Fruit fly (Drosophila melanogaster) whole organism, larva: Measurements from ENCODE around the gene GNBP2.

Source experiments
- noc ChIP-seq: fragments of 200-800 bp; sonication (Bioruptor generic); optimal IDR thresholded peaks from 3 replicates; lab custom pipeline; 2019; ENCODE audit warnings: missing biosample characterization, mild to moderate bottlenecking, missing genetic modification characterization, moderate library complexity

Gene GNBP2

DNA sequence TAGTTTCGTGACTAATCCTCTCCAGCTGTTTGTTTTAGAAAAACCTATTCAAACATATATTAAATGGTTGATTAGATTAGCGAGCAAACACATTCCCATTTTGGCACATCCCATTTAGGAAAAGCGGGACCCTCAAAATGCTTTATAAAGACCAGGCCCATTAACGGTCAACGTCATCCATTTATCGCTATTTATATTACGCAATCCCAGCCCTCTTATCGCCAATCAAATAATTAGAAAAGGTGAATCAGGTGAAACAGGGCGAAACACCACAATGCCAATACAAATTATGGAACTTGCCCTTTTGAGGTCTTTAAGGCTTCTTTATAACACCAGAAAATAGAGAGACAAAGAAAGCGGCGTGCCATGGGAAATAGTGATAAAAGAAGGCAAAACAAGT is 37.2 kb downstream of the GNBP2 start:
- TF ChIP-seq noc (tag; lab: Kevin White, UChicago): no peak

DNA sequence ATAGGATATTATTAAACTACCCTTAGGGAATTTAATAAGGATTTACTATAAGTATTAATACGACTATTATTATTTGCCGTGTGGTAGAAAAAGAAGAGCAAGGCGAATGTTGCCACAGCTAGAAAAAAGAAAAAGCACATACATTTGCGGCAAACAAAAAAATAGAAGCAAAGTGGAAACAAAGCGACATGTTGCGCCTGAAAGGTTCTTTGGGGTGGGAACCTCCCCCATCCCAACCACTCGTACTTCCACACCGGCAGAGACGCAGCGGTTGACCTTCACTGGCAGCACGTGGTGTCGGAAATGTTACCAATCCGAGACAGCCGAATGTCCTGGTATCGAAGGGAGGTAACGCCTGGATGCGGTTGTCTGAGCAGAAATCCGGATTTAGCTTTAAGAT is 37.9 kb downstream of the GNBP2 start:
- TF ChIP-seq noc (tag; lab: Kevin White, UChicago): no peak

DNA sequence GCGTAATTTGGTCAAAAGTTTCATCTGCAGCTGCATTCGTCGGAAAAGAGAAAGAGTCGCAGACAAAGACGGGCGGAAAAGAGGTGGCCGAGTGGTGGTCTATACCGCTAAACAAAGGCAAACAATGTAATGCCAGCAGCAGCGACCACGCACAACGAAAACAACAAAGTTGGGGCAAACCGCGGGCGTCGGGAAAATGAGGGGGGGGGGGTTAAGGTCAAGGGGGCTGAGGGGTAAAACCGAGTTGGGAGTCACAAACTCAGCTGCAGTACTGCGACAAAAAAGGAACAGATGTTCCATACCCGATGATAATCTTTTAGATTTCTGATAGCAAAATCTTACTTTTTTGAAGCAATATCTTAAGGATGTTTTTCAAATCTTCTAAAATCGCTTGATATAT is 38.4 kb downstream of the GNBP2 start:
- TF ChIP-seq noc (tag; lab: Kevin White, UChicago): no peak

DNA sequence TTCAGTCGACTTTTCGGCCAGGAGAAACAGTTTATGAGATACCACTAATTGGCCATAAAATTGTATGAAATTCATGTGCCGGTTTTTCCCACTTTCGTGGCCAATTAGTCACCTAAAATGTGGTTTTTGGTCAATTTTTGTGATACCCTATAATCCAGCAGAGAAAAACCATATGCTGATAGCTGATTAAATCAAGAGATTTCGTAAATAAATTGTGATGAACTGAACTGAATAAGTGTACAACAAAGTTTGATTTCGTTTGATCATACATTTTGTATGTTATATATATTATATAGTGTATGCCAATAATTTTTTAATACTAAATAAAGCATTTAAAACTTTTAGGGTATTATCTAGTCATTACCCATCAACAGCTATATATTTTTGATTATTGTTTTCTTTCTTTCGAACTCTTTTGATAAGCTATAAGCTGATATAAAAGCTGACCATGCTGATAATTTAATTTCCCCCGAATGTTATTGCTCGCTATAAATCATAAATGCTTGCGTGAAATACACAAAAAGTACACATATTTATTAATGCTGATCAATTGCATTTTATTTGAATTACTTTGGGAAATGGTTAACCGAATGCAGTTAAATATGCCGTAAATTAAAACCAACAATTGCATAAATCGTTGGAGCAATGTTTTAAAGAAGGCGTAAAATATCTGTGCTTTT is 40.3 kb downstream of the GNBP2 start:
- TF ChIP-seq noc (tag; lab: Kevin White, UChicago): peak; percentile 73

DNA sequence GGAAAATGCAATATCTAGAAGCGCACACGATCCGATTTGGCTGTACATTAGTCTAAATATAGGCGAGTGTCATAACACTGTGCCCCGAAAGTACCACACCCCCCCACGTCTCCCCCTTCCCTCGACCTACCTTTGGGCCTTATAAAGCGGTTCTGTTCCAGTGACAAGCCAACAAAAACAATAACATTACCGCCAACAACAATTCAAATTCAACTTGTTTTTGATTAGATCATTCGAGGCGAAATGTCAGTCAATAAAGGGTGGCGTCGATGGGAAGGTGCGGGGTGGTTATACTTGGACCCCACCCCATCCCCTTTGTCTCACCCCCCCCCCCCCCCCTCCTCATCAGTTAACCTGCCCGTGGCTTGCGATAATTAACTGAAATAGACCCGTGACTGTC is 42.1 kb downstream of the GNBP2 start:
- TF ChIP-seq noc (tag; lab: Kevin White, UChicago): peak; percentile 22

DNA sequence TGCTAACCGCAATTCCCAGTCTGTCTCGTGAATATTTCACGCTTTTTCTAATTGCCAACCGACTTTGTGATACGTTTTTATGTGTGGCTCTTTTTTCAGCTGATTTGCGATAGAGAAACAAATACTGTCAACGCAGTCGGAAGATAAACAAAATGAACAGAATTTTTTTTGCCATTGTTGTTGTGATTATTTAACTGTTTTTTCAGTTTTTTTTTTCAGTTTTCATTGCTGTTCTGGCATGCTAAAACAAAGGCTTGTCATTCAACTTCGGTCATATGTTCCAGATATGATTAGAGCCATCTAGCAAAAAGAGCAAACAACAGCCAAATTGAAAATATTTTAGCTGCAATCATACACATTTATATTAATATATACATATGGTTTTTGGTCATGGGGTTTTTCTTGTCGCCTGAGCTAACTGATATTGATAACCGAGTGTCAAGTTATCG is 43.0 kb downstream of the GNBP2 start:
- peak; percentile 43 for TF ChIP-seq noc (tag; lab: Kevin White, UChicago)

DNA sequence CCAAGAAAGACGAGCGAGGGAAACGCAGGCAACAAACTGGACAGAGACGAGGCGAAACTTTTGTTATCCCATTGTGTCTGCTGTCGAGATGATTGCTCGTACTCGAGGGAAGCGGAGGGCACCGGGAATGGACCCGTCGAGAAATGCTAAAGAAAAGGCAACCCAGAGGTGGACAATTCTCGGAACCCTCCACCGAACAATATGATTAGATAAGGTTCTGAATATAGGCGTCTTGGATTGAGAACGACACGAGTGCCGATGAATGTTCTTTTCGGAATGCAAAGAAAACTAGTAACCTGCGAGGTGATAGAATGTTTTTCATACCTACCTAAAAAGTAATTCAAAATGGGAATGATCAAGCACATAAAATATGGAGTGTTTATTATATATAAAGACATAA is 45.3 kb downstream of the GNBP2 start:
- no peak for TF ChIP-seq noc (tag; lab: Kevin White, UChicago)

DNA sequence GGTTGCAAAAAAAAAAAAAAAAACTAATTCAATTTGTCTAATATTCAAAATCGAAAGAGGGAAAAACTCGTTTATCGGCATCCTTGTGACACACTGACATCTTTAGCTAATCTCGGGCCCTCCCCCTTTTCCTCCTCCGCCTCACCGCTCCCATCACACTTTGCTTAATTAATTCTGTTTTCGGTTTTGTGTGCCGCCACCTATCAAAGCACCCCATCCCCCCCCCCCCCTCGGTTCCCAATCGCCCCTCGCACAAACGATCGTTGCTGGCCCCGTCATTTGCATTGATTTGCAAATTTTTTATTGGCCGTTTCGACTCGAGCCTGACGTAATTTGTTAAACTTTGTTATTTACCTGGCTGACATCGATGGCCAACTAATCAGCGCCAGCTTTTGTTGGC is 46.8 kb downstream of the GNBP2 start:
- TF ChIP-seq noc (tag; lab: Kevin White, UChicago): peak; percentile 7

DNA sequence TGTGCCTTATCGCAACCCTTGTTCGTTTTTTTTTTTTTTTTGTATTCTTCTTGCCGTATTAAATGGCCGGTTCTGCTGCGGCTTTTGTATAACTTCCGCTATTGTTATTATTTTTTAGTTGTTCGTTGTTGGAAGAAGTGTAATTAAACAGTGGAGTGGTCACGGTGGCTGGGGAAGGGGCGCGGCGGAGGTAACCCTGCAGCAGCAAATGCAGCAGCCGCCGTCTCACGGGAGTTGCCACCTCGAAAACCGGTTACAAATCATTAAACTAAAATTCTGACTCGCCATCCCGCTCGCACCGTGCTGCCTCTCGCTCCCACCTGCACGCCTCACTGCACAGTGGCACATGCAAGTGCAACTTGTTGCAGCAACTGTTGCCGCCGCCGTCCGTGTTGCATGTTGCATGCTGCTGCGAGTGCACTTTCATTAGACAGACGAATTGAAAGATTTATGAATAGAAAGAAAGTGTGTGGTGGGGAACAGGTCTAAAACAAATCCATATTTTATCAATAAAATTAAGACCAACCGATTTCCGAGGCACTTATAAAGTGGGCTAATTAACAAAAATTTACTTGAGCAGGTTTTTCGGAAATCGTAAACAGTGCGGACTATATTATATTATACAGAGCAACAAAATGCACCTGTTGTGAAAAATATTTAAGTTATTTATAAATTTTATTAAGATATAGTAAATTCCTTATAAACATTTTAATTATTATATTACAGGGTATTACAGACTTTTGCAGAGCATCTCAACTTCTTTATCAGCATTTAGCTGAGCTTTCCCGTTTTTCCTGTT is 47.4 kb downstream of the GNBP2 start:
- no peak for TF ChIP-seq noc (tag; lab: Kevin White, UChicago)

DNA sequence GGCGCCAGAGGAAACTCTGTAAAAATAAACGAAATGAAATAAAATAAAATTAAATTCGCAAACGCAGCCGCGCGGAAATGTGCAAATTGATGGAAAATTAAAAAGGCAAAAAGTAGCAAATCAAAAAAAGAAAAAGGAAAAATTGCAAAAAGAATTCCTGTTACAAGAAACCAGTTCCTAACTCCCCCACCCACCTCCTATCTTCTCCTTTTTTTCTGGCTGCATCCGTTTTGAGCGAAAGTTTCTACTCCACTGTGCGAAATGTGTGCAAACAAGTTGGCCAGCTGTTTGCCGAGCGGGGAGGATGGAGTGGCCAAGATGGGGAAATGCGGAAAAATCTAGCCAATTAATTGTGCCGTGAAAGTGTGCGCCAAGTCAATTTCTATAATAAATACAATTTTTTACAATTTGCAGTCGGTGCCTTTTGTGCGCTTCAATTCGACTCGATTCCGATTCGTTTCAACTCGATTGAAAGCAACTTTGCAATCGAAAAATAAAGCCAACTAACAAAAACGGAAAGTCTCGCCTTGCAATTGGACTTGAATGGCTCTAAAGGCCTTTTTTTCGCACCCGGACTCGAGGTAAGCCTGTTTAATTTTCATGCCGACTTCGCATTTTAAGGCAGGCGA is 48.6 kb downstream of the GNBP2 start:
- TF ChIP-seq noc (tag; lab: Kevin White, UChicago): no peak

DNA sequence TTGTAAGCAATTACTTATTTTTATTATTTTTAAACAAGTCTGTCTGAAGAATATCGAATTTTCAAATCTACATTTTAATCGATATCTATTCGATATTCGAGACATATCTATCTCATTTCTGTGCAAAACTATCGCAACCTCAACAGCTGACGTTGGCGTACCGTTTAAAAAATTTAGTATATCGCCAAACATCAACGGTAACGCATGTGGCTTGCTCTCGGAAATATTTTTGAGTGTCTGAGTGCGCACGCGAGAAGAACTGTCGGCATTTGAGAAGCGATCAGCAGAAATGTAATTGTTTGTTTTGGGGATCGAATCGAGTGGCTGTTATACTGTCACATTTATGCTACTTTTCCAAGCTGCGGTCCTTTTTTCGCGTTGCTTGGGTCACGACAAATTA is 49.4 kb downstream of the GNBP2 start, which contains the start of gene MYPT-75D:
MYPT-75D (plus strand) TSS at position 174 of the 400 bp plus-strand sequence.
- TF ChIP-seq noc (tag; lab: Kevin White, UChicago): peak; percentile 6
